Worm (Caenorhabditis elegans) whole organism, young adult: ENCODE measurements around the gene C24H11.5.
A peak's percentile ranks its signal among the peaks of the same experiment; 100 is the strongest.

ENCODE experiments used
- B0035.1 ChIP-seq: sonication (generic microtip); optimal IDR thresholded peaks from 2 replicates; lab custom pipeline; 2016; ENCODE audit warnings: missing genetic modification characterization, mild to moderate bottlenecking, missing compliant biosample characterization, missing genotype, missing genetic modification reagents
- B0261.1 ChIP-seq: sonication (generic microtip); optimal IDR thresholded peaks from 2 replicates; lab custom pipeline; 2016; ENCODE audit warnings: mild to moderate bottlenecking, missing genetic modification characterization, moderate library complexity, missing compliant biosample characterization
- C17E4.6 ChIP-seq: fragments of 200-800 bp; sonication (Bioruptor generic); IDR thresholded peaks from 2 replicates; pipeline ENCODE4 v1.3.6; 2022; ENCODE audit warnings: missing genetic modification reagents, missing genetic modification characterization, missing compliant biosample characterization
- F22D6.2 ChIP-seq: sonication (generic microtip); optimal IDR thresholded peaks from 2 replicates; lab custom pipeline; 2016; ENCODE audit warnings: mild to moderate bottlenecking, missing genetic modification characterization, missing compliant biosample characterization
- akir-1 ChIP-seq: fragments of 200-800 bp; sonication (Bioruptor generic); optimal IDR thresholded peaks from 2 replicates; lab custom pipeline; 2018; ENCODE audit warnings: mild to moderate bottlenecking, missing genetic modification characterization, moderate library complexity, missing compliant biosample characterization
- atf-7 ChIP-seq: sonication (generic microtip); optimal IDR thresholded peaks from 2 replicates; lab custom pipeline; 2017; ENCODE audit warnings: mild to moderate bottlenecking, missing genetic modification characterization, missing compliant biosample characterization
- attf-3 ChIP-seq: fragments of 200-800 bp; sonication (Bioruptor generic); conservative IDR thresholded peaks from 2 replicates; pipeline ENCODE4 v1.3.6; 2022; ENCODE audit warnings: missing genetic modification reagents, missing genetic modification characterization, missing compliant biosample characterization
- cebp-2 ChIP-seq: fragments of 200-800 bp; sonication (Bioruptor generic); IDR thresholded peaks from 2 replicates; pipeline ENCODE4 v1.3.6; 2022; ENCODE audit warnings: missing genetic modification characterization, missing compliant biosample characterization
- ceh-27 ChIP-seq: fragments of 200-800 bp; sonication (Bioruptor generic); optimal IDR thresholded peaks from 2 replicates; lab custom pipeline; 2018; ENCODE audit warnings: mild to moderate bottlenecking, missing genetic modification characterization, moderate library complexity, missing compliant biosample characterization
- die-1 ChIP-seq: sonication (generic microtip); optimal IDR thresholded peaks from 2 replicates; lab custom pipeline; 2016; ENCODE audit warnings: missing genotype, mild to moderate bottlenecking, missing genetic modification characterization, missing compliant biosample characterization
- dox-1 ChIP-seq: fragments of 200-800 bp; sonication (Bioruptor generic); IDR thresholded peaks from 2 replicates; pipeline ENCODE4 v1.3.6; 2022; ENCODE audit warnings: missing genetic modification reagents, missing genetic modification characterization, missing compliant biosample characterization
- dpff-1 ChIP-seq: sonication (generic microtip); optimal IDR thresholded peaks from 2 replicates; lab custom pipeline; 2017; ENCODE audit warnings: mild to moderate bottlenecking, missing genetic modification characterization, missing compliant biosample characterization
- egrh-3 ChIP-seq: fragments of 200-800 bp; sonication (Bioruptor generic); IDR thresholded peaks from 2 replicates; pipeline ENCODE4 v1.3.6; 2022; ENCODE audit warnings: missing genetic modification reagents, missing genetic modification characterization, missing compliant biosample characterization
- him-1 ChIP-seq: sonication (generic microtip); optimal IDR thresholded peaks from 2 replicates; lab custom pipeline; 2016; ENCODE audit warnings: missing genotype, missing genetic modification reagents, missing genetic modification characterization, missing compliant biosample characterization
- hmg-1.2 ChIP-seq: fragments of 200-800 bp; sonication (Bioruptor generic); IDR thresholded peaks from 2 replicates; pipeline ENCODE4 v1.3.6; 2022; ENCODE audit warnings: missing genetic modification reagents, missing genetic modification characterization, missing compliant biosample characterization
- hsf-1 ChIP-seq: fragments of 200-800 bp; sonication (Bioruptor generic); IDR thresholded peaks from 2 replicates; pipeline ENCODE4 v1.3.6; 2022; ENCODE audit warnings: missing genetic modification reagents, missing genetic modification characterization, missing compliant biosample characterization
- let-607 ChIP-seq, 2 experiments: fragments of 200-800 bp in 1 of 2; sonication (Bioruptor generic) in 1 of 2; sonication (generic microtip) in 1 of 2; optimal IDR thresholded peaks; 2 replicates each; lab custom pipeline; 2016 to 2018; ENCODE audit warnings: mild to moderate bottlenecking in 2 of 2, missing compliant biosample characterization in 2 of 2, missing genetic modification characterization in 2 of 2, moderate library complexity in 2 of 2, missing genotype in 1 of 2
- lin-40 ChIP-seq: sonication (generic microtip); optimal IDR thresholded peaks from 2 replicates; lab custom pipeline; 2016; ENCODE audit warnings: missing genetic modification characterization, mild to moderate bottlenecking, missing compliant biosample characterization, missing genotype, missing genetic modification reagents
- lir-1 ChIP-seq: fragments of 200-800 bp; sonication (Bioruptor generic); conservative IDR thresholded peaks from 2 replicates; pipeline ENCODE4 v1.3.6; 2022; ENCODE audit warnings: missing genetic modification reagents, missing genetic modification characterization, missing compliant biosample characterization
- mel-28 ChIP-seq: sonication (generic microtip); optimal IDR thresholded peaks from 2 replicates; lab custom pipeline; 2016; ENCODE audit warnings: borderline replicate concordance, mild to moderate bottlenecking, missing genetic modification characterization, missing compliant biosample characterization
- mxl-1 ChIP-seq: sonication (generic microtip); optimal IDR thresholded peaks from 2 replicates; lab custom pipeline; 2016; ENCODE audit warnings: missing genetic modification characterization, missing compliant biosample characterization
- nfya-2 ChIP-seq: fragments of 200-800 bp; sonication (Bioruptor generic); IDR thresholded peaks from 2 replicates; pipeline ENCODE4 v1.3.6; 2022; ENCODE audit warnings: missing genetic modification reagents, missing genetic modification characterization, missing compliant biosample characterization
- nhr-27 ChIP-seq: fragments of 200-800 bp; sonication (Bioruptor generic); optimal IDR thresholded peaks from 2 replicates; lab custom pipeline; 2018; ENCODE audit warnings: mild to moderate bottlenecking, missing genetic modification characterization, moderate library complexity, missing compliant biosample characterization
- nhr-90 ChIP-seq: sonication (generic microtip); optimal IDR thresholded peaks from 2 replicates; lab custom pipeline; 2016; ENCODE audit warnings: missing genotype, mild to moderate bottlenecking, missing genetic modification characterization, missing compliant biosample characterization
- pbrm-1 ChIP-seq: fragments of 200-800 bp; sonication (Bioruptor generic); IDR thresholded peaks from 2 replicates; pipeline ENCODE4 v1.3.6; 2022; ENCODE audit warnings: missing genetic modification reagents, missing genetic modification characterization, missing compliant biosample characterization
- rcor-1 ChIP-seq: fragments of 200-800 bp; sonication (Bioruptor generic); IDR thresholded peaks from 2 replicates; pipeline ENCODE4 v1.3.6; 2022; ENCODE audit warnings: missing genetic modification reagents, missing genetic modification characterization, missing compliant biosample characterization
- rec-8 ChIP-seq, 2 experiments: sonication (generic microtip); optimal IDR thresholded peaks; 2 replicates each; lab custom pipeline; 2016; ENCODE audit warnings: mild to moderate bottlenecking in 2 of 2, missing genetic modification characterization in 2 of 2, missing genetic modification reagents in 2 of 2, missing genotype in 2 of 2, missing biosample characterization in 1 of 2, missing compliant biosample characterization in 1 of 2, moderate library complexity in 1 of 2
- rpc-1 ChIP-seq, 2 experiments: fragments of 150-350 bp in 1 of 2; sonication (generic microtip) in 1 of 2; optimal IDR thresholded peaks; 2 replicates each; lab custom pipeline; 2014 to 2018; ENCODE audit warnings: missing biosample characterization in 1 of 2, missing genetic modification characterization in 1 of 2, missing genetic modification reagents in 1 of 2, missing genotype in 1 of 2
- sdz-38 ChIP-seq: sonication (generic microtip); optimal IDR thresholded peaks from 2 replicates; lab custom pipeline; 2016; ENCODE audit warnings: missing genotype, missing genetic modification characterization, missing compliant biosample characterization
- snpc-4 ChIP-seq, 5 experiments: fragments of 150-350 bp in 1 of 5; sonication (generic microtip) in 4 of 5; optimal IDR thresholded peaks; 2 replicates each; lab custom pipeline; 2014 to 2018; ENCODE audit warnings: missing genetic modification characterization in 5 of 5, missing biosample characterization in 3 of 5, antibody characterized with exemption in 2 of 5, mild to moderate bottlenecking in 2 of 5, missing compliant biosample characterization in 2 of 5, missing genotype in 2 of 5, moderate library complexity in 2 of 5, missing genetic modification reagents in 1 of 5
- somi-1 ChIP-seq: fragments of 200-800 bp; sonication (Bioruptor generic); optimal IDR thresholded peaks from 2 replicates; lab custom pipeline; 2018; ENCODE audit warnings: mild to moderate bottlenecking, missing genetic modification characterization, missing compliant biosample characterization
- tbp1 ChIP-seq: fragments of 200-800 bp; sonication (Bioruptor generic); optimal IDR thresholded peaks from 2 replicates; lab custom pipeline; 2018; ENCODE audit warnings: mild to moderate bottlenecking, missing genetic modification characterization, missing compliant biosample characterization
- unc-130 ChIP-seq: sonication (generic microtip); optimal IDR thresholded peaks from 2 replicates; lab custom pipeline; 2016; ENCODE audit warnings: missing genetic modification reagents, missing genetic modification characterization, missing compliant biosample characterization
- zfh-2 ChIP-seq: fragments of 200-800 bp; sonication (Bioruptor generic); conservative IDR thresholded peaks from 2 replicates; pipeline ENCODE4 v1.3.6; 2022; ENCODE audit warnings: missing genetic modification reagents, missing genetic modification characterization, missing compliant biosample characterization
- ztf-22 ChIP-seq: fragments of 200-800 bp; sonication (Bioruptor generic); optimal IDR thresholded peaks from 2 replicates; lab custom pipeline; 2018; ENCODE audit warnings: mild to moderate bottlenecking, missing genetic modification characterization, moderate library complexity, missing compliant biosample characterization
- ztf-28 ChIP-seq: fragments of 200-800 bp; sonication (Bioruptor generic); IDR thresholded peaks from 2 replicates; pipeline ENCODE4 v1.3.6; 2022; ENCODE audit warnings: missing genetic modification reagents, missing genetic modification characterization, missing compliant biosample characterization
- ztf-3 ChIP-seq: fragments of 200-800 bp; sonication (Bioruptor generic); optimal IDR thresholded peaks from 2 replicates; lab custom pipeline; 2018; ENCODE audit warnings: mild to moderate bottlenecking, missing genetic modification characterization, missing compliant biosample characterization

The C24H11.5 gene

DNA sequence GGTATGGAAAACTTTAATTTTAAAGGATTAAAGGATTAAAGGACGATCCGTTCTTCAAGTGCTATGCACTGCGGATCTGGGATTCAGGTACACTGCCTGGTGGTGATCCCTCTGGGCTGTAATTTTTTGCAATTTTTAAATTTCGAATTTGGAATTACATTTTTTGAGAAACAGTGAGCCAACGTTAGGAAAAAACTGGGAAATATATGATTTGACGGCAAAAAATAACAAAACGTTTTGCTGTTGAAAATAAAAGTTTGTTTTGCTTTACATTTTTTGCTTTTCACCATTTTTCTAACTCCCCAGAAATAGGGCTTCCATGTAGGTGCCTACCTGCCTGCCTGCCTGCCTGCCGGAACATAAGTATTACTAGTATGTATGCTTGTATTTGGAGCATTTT is 27.4 kb downstream of the C24H11.5 start, which contains the start of gene C18D11.10:
C18D11.10 (plus strand) TSS at position 301 of the 400 bp plus-strand sequence.
- TF ChIP-seq mel-28: no peak

DNA sequence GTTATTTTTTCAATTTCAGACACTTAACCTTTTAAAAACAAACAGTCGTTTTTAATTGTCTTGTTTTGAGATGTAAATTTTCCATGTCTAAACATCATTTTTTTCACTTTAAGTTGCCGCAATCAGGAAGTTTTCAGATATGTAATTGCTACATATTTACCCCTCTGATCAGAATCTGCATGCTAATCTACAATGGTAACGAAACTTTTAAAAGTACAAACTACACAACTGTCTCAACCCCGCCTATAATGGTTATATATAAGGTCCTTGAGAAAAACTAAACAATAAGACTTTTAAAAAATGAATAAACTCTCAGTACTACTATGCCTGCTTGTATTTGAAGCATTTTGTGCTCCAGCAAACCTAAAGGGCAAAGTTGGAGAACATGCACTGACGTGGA is 28.8 kb downstream of the C24H11.5 start, which contains the start of gene C18D11.9:
C18D11.9 (plus strand) TSS at position 301 of the 400 bp plus-strand sequence.
- TF ChIP-seq nhr-27 (tag; lab: Kevin White, UChicago) (no peak), dpff-1 (tag; lab: Kevin White, UChicago) (no peak), B0035.1 (tag; lab: Kevin White, UChicago) (no peak), egrh-3 (GFP tag; lab: Robert Waterston, UW) (no peak), mel-28 (no peak), ceh-27 (GFP tag; lab: Kevin White, UChicago) (no peak), rcor-1 (GFP tag; lab: Robert Waterston, UW) (no peak), nhr-90 (tag; lab: Kevin White, UChicago) (no peak), attf-3 (GFP tag; lab: Robert Waterston, UW) (no peak), akir-1 (GFP tag; lab: Kevin White, UChicago) (no peak), sdz-38 (tag; lab: Kevin White, UChicago) (no peak), B0261.1 (tag; lab: Kevin White, UChicago) (no peak), let-607 (tag; optimal IDR thresholded peaks at IDR 0.05; lab: Kevin White, UChicago) (no peak), somi-1 (no peak), F22D6.2 (tag; lab: Kevin White, UChicago) (no peak), ztf-28 (no peak)

DNA sequence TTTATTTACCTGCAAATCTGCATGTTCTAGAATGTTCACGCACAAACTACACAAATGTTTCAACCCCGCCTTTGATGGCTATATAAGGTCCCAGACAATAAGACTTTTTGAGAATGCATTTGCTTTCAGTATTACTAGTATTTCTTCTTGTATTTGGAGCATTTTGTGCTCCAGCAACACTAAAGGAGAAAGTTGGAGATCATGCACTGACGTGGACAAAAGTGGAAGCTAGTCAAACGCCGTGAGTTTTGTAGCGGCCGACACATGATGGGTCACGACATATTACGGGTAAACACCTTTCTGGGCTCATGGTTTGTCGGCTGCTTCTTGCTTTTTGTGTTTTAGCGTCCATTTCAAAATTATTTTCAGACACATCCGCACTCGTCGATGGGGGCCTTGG is 30.4 kb downstream of the C24H11.5 start, which contains the start of gene C18D11.6:
C18D11.6 (plus strand) TSS at position 110 of the 400 bp plus-strand sequence.
- TF ChIP-seq B0261.1 (tag; lab: Kevin White, UChicago) (no peak), tbp1 (GFP tag; lab: Kevin White, UChicago) (no peak), die-1 (tag; lab: Kevin White, UChicago) (no peak), rec-8 (tag; optimal IDR thresholded peaks at IDR 0.05; lab: Kevin White, UChicago) (no peak), rpc-1 (optimal IDR thresholded peaks at IDR 0.05; lab: Kevin White, UChicago) (no peak), rpc-1 (tag; optimal IDR thresholded peaks at IDR 0.05; lab: Kevin White, UChicago) (no peak), hmg-1.2 (GFP tag; lab: Robert Waterston, UW) (no peak), snpc-4 (GFP tag; optimal IDR thresholded peaks at IDR 0.05; lab: Kevin White, UChicago) (no peak), snpc-4 (tag; optimal IDR thresholded peaks at IDR 0.05; lab: Kevin White, UChicago) (no peak), dox-1 (GFP tag; lab: Robert Waterston, UW) (no peak), pbrm-1 (GFP tag; lab: Robert Waterston, UW) (no peak), cebp-2 (no peak), him-1 (tag; lab: Kevin White, UChicago) (no peak), hsf-1 (GFP tag; lab: Robert Waterston, UW) (no peak), unc-130 (GFP tag; lab: Kevin White, UChicago) (no peak), nfya-2 (GFP tag; lab: Robert Waterston, UW) (no peak), mxl-1 (tag; lab: Kevin White, UChicago) (no peak), ztf-22 (no peak), lin-40 (tag; lab: Kevin White, UChicago) (no peak)

DNA sequence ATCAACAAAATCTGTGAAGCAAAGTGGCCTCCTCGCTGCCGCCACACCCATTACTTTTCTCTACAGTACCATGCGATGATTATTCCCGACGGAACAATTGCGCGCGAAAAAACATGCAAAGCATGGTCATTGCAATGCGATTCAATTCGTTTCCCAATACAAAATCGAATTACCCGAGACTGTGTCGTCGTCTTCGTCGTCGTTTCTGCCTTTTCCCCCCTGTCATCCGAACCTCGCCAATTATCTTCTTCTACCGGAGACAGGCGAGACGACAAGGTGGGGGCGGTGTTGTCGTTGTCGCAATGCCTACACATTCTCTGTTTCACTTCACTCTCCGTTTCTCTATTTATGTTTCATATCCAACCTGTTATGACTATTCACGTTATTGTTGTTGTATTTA is 31.8 kb downstream of the C24H11.5 start:
- no peak for TF ChIP-seq atf-7
- 0 out of 2 replicates have a peak, but pooled peaks have one; percentile 7 for TF ChIP-seq zfh-2 (GFP tag; lab: Robert Waterston, UW)
- no peak for TF ChIP-seq ztf-22
- no peak for TF ChIP-seq lir-1 (GFP tag; lab: Robert Waterston, UW)
- TF ChIP-seq sdz-38 (tag; lab: Kevin White, UChicago): no peak
- no peak for TF ChIP-seq C17E4.6
- TF ChIP-seq ztf-3 (GFP tag; lab: Kevin White, UChicago): no peak
